Worm (Caenorhabditis elegans) whole organism, L1 larva: ENCODE results near the gene K07H8.11.
A peak's percentile ranks its signal among the peaks of the same experiment; 100 is the strongest.

Experiments used
- C04F5.9 ChIP-seq: sonication (generic microtip); optimal IDR thresholded peaks from 2 replicates; lab custom pipeline; 2016; ENCODE audit warnings: missing genetic modification characterization, missing compliant biosample characterization
- C16A3.4 ChIP-seq: fragments of 150-350 bp; optimal IDR thresholded peaks from 2 replicates; lab custom pipeline; 2014; ENCODE audit warnings: missing biosample characterization, missing genetic modification characterization
- C34B4.2 ChIP-seq: sonication (generic microtip); optimal IDR thresholded peaks from 2 replicates; lab custom pipeline; 2017; ENCODE audit warnings: mild to moderate bottlenecking, missing genetic modification characterization, missing compliant biosample characterization
- alr-1 ChIP-seq: fragments of 200-800 bp; sonication (Bioruptor generic); optimal IDR thresholded peaks from 2 replicates; lab custom pipeline; 2018; ENCODE audit warnings: borderline replicate concordance, mild to moderate bottlenecking, missing genetic modification characterization, missing compliant biosample characterization
- ama-1 ChIP-seq: fragments of 150-350 bp; optimal IDR thresholded peaks from 2 replicates; lab custom pipeline; 2014
- blmp-1 ChIP-seq: fragments of 150-350 bp; optimal IDR thresholded peaks from 2 replicates; lab custom pipeline; 2014; ENCODE audit warnings: missing biosample characterization, missing genetic modification characterization
- ceh-63 ChIP-seq: fragments of 200-800 bp; sonication (Bioruptor generic); optimal IDR thresholded peaks from 2 replicates; lab custom pipeline; 2018; ENCODE audit warnings: mild to moderate bottlenecking, missing genetic modification characterization, missing compliant biosample characterization
- ceh-90 ChIP-seq: sonication (generic microtip); optimal IDR thresholded peaks from 2 replicates; lab custom pipeline; 2016; ENCODE audit warnings: missing genetic modification characterization, missing compliant biosample characterization
- dpl-1 ChIP-seq, 3 experiments: fragments of 150-350 bp in 2 of 3; sonication (generic microtip) in 1 of 3; optimal IDR thresholded peaks; 2 replicates each; lab custom pipeline; 2014 to 2017; ENCODE audit warnings: missing biosample characterization in 3 of 3, missing genetic modification characterization in 3 of 3, missing genetic modification reagents in 3 of 3
- dsc-1 ChIP-seq: sonication (generic microtip); optimal IDR thresholded peaks from 2 replicates; lab custom pipeline; 2016; ENCODE audit warnings: mild to moderate bottlenecking, missing genetic modification characterization, missing compliant biosample characterization
- efl-1 ChIP-seq, 4 experiments: fragments of 150-350 bp; optimal IDR thresholded peaks in 3 of 4; peaks in 1 of 4; 1 replicate in 1 of 4; 2 replicates in 3 of 4; lab custom pipeline; 2014; ENCODE audit warnings: missing biosample characterization in 2 of 4, missing genetic modification characterization in 2 of 4, missing genetic modification reagents in 2 of 4
- efl-3 ChIP-seq: fragments of 200-800 bp; sonication (Bioruptor generic); optimal IDR thresholded peaks from 2 replicates; lab custom pipeline; 2018; ENCODE audit warnings: mild to moderate bottlenecking, missing genetic modification characterization, missing compliant biosample characterization
- egl-13 ChIP-seq: sonication (generic microtip); optimal IDR thresholded peaks from 2 replicates; lab custom pipeline; 2016; ENCODE audit warnings: missing genotype, missing genetic modification reagents, missing genetic modification characterization, missing compliant biosample characterization
- fkh-10 ChIP-seq: sonication (generic microtip); optimal IDR thresholded peaks from 2 replicates; lab custom pipeline; 2017; ENCODE audit warnings: missing biosample characterization, missing genetic modification reagents, missing genetic modification characterization
- fkh-8 ChIP-seq: sonication (generic microtip); optimal IDR thresholded peaks from 2 replicates; lab custom pipeline; 2016; ENCODE audit warnings: mild to moderate bottlenecking, missing genetic modification characterization, missing compliant biosample characterization
- fos-1 ChIP-seq: fragments of 150-350 bp; optimal IDR thresholded peaks from 2 replicates; lab custom pipeline; 2014; ENCODE audit warnings: missing biosample characterization, missing genetic modification characterization
- hlh-17 ChIP-seq: fragments of 200-800 bp; sonication (Bioruptor generic); optimal IDR thresholded peaks from 2 replicates; lab custom pipeline; 2018; ENCODE audit warnings: missing genetic modification characterization, mild to moderate bottlenecking, missing compliant biosample characterization, moderate library complexity, borderline replicate concordance
- hlh-4 ChIP-seq: sonication (generic microtip); optimal IDR thresholded peaks from 2 replicates; lab custom pipeline; 2016; ENCODE audit warnings: mild to moderate bottlenecking, missing genetic modification characterization, missing compliant biosample characterization
- lin-35 ChIP-seq, 2 experiments: fragments of 150-350 bp; optimal IDR thresholded peaks; 2 replicates each; lab custom pipeline; 2014; ENCODE audit warnings: missing biosample characterization in 2 of 2, missing genetic modification characterization in 2 of 2, missing genetic modification reagents in 2 of 2
- lir-3 ChIP-seq: sonication (generic microtip); optimal IDR thresholded peaks from 2 replicates; lab custom pipeline; 2016; ENCODE audit warnings: mild to moderate bottlenecking, missing genetic modification characterization, moderate library complexity, missing compliant biosample characterization; ENCODE audit not compliant: poor library complexity
- mdl-1 ChIP-seq, 2 experiments: fragments of 150-350 bp; optimal IDR thresholded peaks; 2 replicates each; lab custom pipeline; 2014 to 2017; ENCODE audit warnings: missing biosample characterization in 2 of 2, missing genetic modification characterization in 2 of 2, inconsistent platforms in 1 of 2
- nhr-19 ChIP-seq: fragments of 200-800 bp; sonication (Bioruptor generic); conservative IDR thresholded peaks from 2 replicates; pipeline ENCODE4 v1.3.6; 2022; ENCODE audit warnings: missing genetic modification characterization, missing compliant biosample characterization
- nhr-20 ChIP-seq: sonication (generic microtip); optimal IDR thresholded peaks from 2 replicates; lab custom pipeline; 2016; ENCODE audit warnings: mild to moderate bottlenecking, missing genetic modification characterization, missing compliant biosample characterization
- nhr-28 ChIP-seq: fragments of 150-350 bp; optimal IDR thresholded peaks from 2 replicates; lab custom pipeline; 2014; ENCODE audit warnings: missing biosample characterization, missing genetic modification characterization
- nhr-47 ChIP-seq: sonication (generic microtip); optimal IDR thresholded peaks from 2 replicates; lab custom pipeline; 2016; ENCODE audit warnings: mild to moderate bottlenecking, missing genetic modification characterization, moderate library complexity, missing compliant biosample characterization
- nhr-76 ChIP-seq: sonication (generic microtip); optimal IDR thresholded peaks from 2 replicates; lab custom pipeline; 2017; ENCODE audit warnings: missing biosample characterization, missing genetic modification characterization
- pag-3 ChIP-seq: sonication (generic microtip); optimal IDR thresholded peaks from 2 replicates; lab custom pipeline; 2017; ENCODE audit warnings: missing genetic modification characterization, mild to moderate bottlenecking, missing compliant biosample characterization, antibody characterized with exemption, borderline replicate concordance; ENCODE audit not compliant: insufficient read depth
- snpc-4 ChIP-seq: fragments of 150-350 bp; optimal IDR thresholded peaks from 2 replicates; lab custom pipeline; 2014; ENCODE audit warnings: missing biosample characterization, missing genetic modification characterization
- snu-23 ChIP-seq: sonication (generic microtip); optimal IDR thresholded peaks from 2 replicates; lab custom pipeline; 2016; ENCODE audit warnings: missing genetic modification characterization, missing compliant biosample characterization
- unc-130 ChIP-seq: fragments of 150-350 bp; optimal IDR thresholded peaks from 2 replicates; lab custom pipeline; 2017; ENCODE audit warnings: missing biosample characterization, missing genetic modification characterization, inconsistent platforms
- unc-30 ChIP-seq: sonication (generic microtip); optimal IDR thresholded peaks from 2 replicates; lab custom pipeline; 2017; ENCODE audit warnings: missing biosample characterization, missing genetic modification characterization
- unc-62 ChIP-seq: fragments of 150-350 bp; optimal IDR thresholded peaks from 2 replicates; lab custom pipeline; 2014; ENCODE audit warnings: missing biosample characterization, missing genetic modification reagents, missing genetic modification characterization
- unc-86 ChIP-seq: sonication (generic microtip); optimal IDR thresholded peaks from 2 replicates; lab custom pipeline; 2016; ENCODE audit warnings: missing genetic modification characterization, missing compliant biosample characterization
- ztf-11 ChIP-seq, 2 experiments: sonication (generic microtip); optimal IDR thresholded peaks; 2 replicates each; lab custom pipeline; 2016 to 2017; ENCODE audit warnings: missing genetic modification characterization in 2 of 2, missing biosample characterization in 1 of 2, missing compliant biosample characterization in 1 of 2

K07H8.11 gene

DNA sequence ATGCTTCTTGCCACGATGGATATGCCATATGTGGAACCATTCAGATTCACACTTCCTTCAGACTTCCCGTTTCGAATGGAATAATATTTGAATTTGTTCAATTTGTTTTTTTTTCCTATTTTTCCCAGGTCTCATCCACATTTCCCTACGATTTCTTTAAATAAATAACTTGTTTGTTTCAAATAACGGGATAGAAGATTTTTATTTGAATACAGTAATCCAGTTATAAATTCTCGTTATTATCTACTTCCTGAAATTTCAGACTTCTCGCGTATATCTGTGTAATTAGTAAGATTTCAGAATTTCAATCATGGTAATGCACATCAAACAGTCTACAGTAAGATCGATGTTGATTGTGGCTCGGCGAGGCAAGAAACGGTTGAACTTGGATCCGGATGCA, 25.3 kb upstream of the K07H8.11 start, which contains the start of gene F35H10.5:
F35H10.5 (plus strand) TSS at position 301 of the 400 bp plus-strand sequence.
- TF ChIP-seq unc-86 (tag; lab: Kevin White, UChicago) (no peak), efl-1 (optimal IDR thresholded peaks at IDR 0.05; lab: Kevin White, UChicago) (no peak), efl-1 (GFP tag; optimal IDR thresholded peaks at IDR 0.05 in 1 of 2; lab: Kevin White, UChicago) (peak in 1 of 2 experiments; percentile 73)

ce11 chrIV:8299636-8300035, 24.5 kb upstream of the K07H8.11 start, which contains the start of gene F35H10.6:
F35H10.6 (plus strand) TSS chrIV:8299936.
- no peak for TF ChIP-seq C16A3.4 (tag; lab: Kevin White, UChicago)
- no peak for TF ChIP-seq egl-13 (tag; lab: Kevin White, UChicago)
- TF ChIP-seq C34B4.2 (tag; lab: Kevin White, UChicago): no peak
- no peak for TF ChIP-seq snpc-4 (tag; lab: Kevin White, UChicago)
- TF ChIP-seq blmp-1 (tag; lab: Kevin White, UChicago): no peak
- no peak for TF ChIP-seq mdl-1 (tag; optimal IDR thresholded peaks at IDR 0.05; lab: Kevin White, UChicago)
- TF ChIP-seq ama-1 (lab: Kevin White, UChicago): no peak
- TF ChIP-seq unc-30: no peak
- TF ChIP-seq nhr-19 (GFP tag; lab: Robert Waterston, UW): no peak
- TF ChIP-seq snu-23: no peak
- no peak for TF ChIP-seq nhr-20 (tag; lab: Kevin White, UChicago)
- no peak for TF ChIP-seq efl-3 (GFP tag; lab: Kevin White, UChicago)
- TF ChIP-seq lin-35 (GFP tag; optimal IDR thresholded peaks at IDR 0.05; lab: Kevin White, UChicago): no peak
- TF ChIP-seq dsc-1: no peak
- TF ChIP-seq ceh-63 (GFP tag; lab: Kevin White, UChicago): no peak
- TF ChIP-seq dpl-1 (GFP tag; optimal IDR thresholded peaks at IDR 0.05; lab: Kevin White, UChicago): no peak
- no peak for TF ChIP-seq hlh-17

ce11 chrIV:8297192-8297591, 22.1 kb upstream of the K07H8.11 start, which contains the start of gene nprl-3:
nprl-3 (plus strand) TSS chrIV:8297492.
- TF ChIP-seq ztf-11 (tag; optimal IDR thresholded peaks at IDR 0.05; lab: Kevin White, UChicago) (no peak), alr-1 (tag; lab: Kevin White, UChicago) (no peak), nhr-47 (no peak), fos-1 (tag; lab: Kevin White, UChicago) (no peak), C16A3.4 (tag; lab: Kevin White, UChicago) (no peak), C04F5.9 (tag; lab: Kevin White, UChicago) (no peak), hlh-4 (no peak), unc-130 (no peak), unc-62 (no peak), fkh-8 (tag; lab: Kevin White, UChicago) (no peak), nhr-76 (tag; lab: Kevin White, UChicago) (no peak), nhr-28 (no peak), fkh-10 (GFP tag; lab: Kevin White, UChicago) (no peak)

ce11 chrIV:8294650-8295049, 19.5 kb upstream of the K07H8.11 start, which contains the start of gene tbce-1:
tbce-1 (plus strand) TSS chrIV:8294690.
- TF ChIP-seq efl-1 (optimal IDR thresholded peaks at IDR 0.05; lab: Kevin White, UChicago) (no peak), efl-1 (GFP tag; optimal IDR thresholded peaks at IDR 0.05 in 1 of 2; lab: Kevin White, UChicago) (peak in 1 of 2 experiments; percentile 92), lir-3 (tag; lab: Kevin White, UChicago) (no peak)

ce11 chrIV:8291232-8291631, 16.1 kb upstream of the K07H8.11 start, which contains the start of gene K07H8.2:
K07H8.2 (plus strand) TSS chrIV:8291532.
- no peak for TF ChIP-seq pag-3 (tag; lab: Kevin White, UChicago)
- no peak for TF ChIP-seq ceh-90 (tag; lab: Kevin White, UChicago)
- TF ChIP-seq, all 84 proteins: peak for 0
